Fruit fly (Drosophila melanogaster) whole organism, prepupa: ENCODE measurements around the gene CG11456.
A peak's percentile ranks its signal among the peaks of the same experiment; 100 is the strongest.

Experiments used
- Blimp-1 ChIP-seq: fragments of 200-800 bp; sonication (Bioruptor generic); optimal IDR thresholded peaks from 3 replicates; lab custom pipeline; 2017; ENCODE audit warnings: missing biosample characterization, missing genetic modification characterization, mild to moderate bottlenecking, moderate library complexity, missing genetic modification reagents
- CG10631 ChIP-seq: fragments of 200-800 bp; sonication (Bioruptor generic); optimal IDR thresholded peaks from 2 replicates; lab custom pipeline; 2016; ENCODE audit warnings: missing biosample characterization, missing genetic modification characterization
- CG11294 ChIP-seq: fragments of 200-800 bp; sonication (Bioruptor generic); IDR thresholded peaks from 2 replicates; pipeline ENCODE4 v1.3.6; 2022; ENCODE audit warnings: missing biosample characterization, missing genetic modification characterization
- CG11902 ChIP-seq: fragments of 200-800 bp; sonication (Bioruptor generic); optimal IDR thresholded peaks from 3 replicates; lab custom pipeline; 2016; ENCODE audit warnings: missing biosample characterization, missing genetic modification characterization
- CG1621 ChIP-seq: fragments of 200-800 bp; sonication (Bioruptor generic); optimal IDR thresholded peaks from 3 replicates; lab custom pipeline; 2018; ENCODE audit warnings: missing biosample characterization, mild to moderate bottlenecking, missing genetic modification characterization
- CG16779 ChIP-seq: fragments of 200-800 bp; sonication (Bioruptor generic); optimal IDR thresholded peaks from 3 replicates; lab custom pipeline; 2017; ENCODE audit warnings: missing biosample characterization, mild to moderate bottlenecking, missing genetic modification characterization
- CG3032 ChIP-seq: fragments of 200-800 bp; optimal IDR thresholded peaks from 2 replicates; lab custom pipeline; 2019; ENCODE audit warnings: missing biosample characterization, mild to moderate bottlenecking, missing genetic modification characterization, moderate library complexity
- CG31627 ChIP-seq: fragments of 200-800 bp; sonication (Bioruptor generic); optimal IDR thresholded peaks from 3 replicates; lab custom pipeline; 2016; ENCODE audit warnings: missing biosample characterization, missing genetic modification characterization
- CG32006 ChIP-seq: fragments of 200-800 bp; sonication (Bioruptor generic); optimal IDR thresholded peaks from 3 replicates; lab custom pipeline; 2017; ENCODE audit warnings: missing biosample characterization, mild to moderate bottlenecking, missing genetic modification characterization
- CG34406 ChIP-seq: fragments of 200-800 bp; sonication (Bioruptor generic); optimal IDR thresholded peaks from 3 replicates; lab custom pipeline; 2016; ENCODE audit warnings: missing biosample characterization, missing genetic modification characterization
- CG3919 ChIP-seq: fragments of 200-800 bp; sonication (Bioruptor generic); optimal IDR thresholded peaks from 3 replicates; lab custom pipeline; 2016; ENCODE audit warnings: missing biosample characterization, missing genetic modification characterization
- CG6163 ChIP-seq: fragments of 200-800 bp; sonication (Bioruptor generic); IDR thresholded peaks from 3 replicates; pipeline ENCODE4 v1.3.6; 2022; ENCODE audit warnings: missing biosample characterization, missing genetic modification characterization
- CG6276 ChIP-seq: fragments of 200-800 bp; sonication (Bioruptor generic); optimal IDR thresholded peaks from 2 replicates; lab custom pipeline; 2017; ENCODE audit warnings: missing biosample characterization, mild to moderate bottlenecking, missing genetic modification characterization
- CG6808 ChIP-seq: fragments of 200-800 bp; sonication (Bioruptor generic); optimal IDR thresholded peaks from 3 replicates; lab custom pipeline; 2017; ENCODE audit warnings: missing biosample characterization, missing genetic modification characterization, mild to moderate bottlenecking, moderate library complexity, missing genetic modification reagents
- CG8119 ChIP-seq: fragments of 200-800 bp; sonication (Bioruptor generic); IDR thresholded peaks from 3 replicates; pipeline ENCODE4 v1.3.6; 2022; ENCODE audit warnings: missing biosample characterization, missing genetic modification characterization
- Eip75B ChIP-seq: fragments of 200-800 bp; sonication (Bioruptor generic); optimal IDR thresholded peaks from 3 replicates; lab custom pipeline; 2016; ENCODE audit warnings: missing biosample characterization, missing genetic modification characterization
- Eip78C ChIP-seq: fragments of 200-800 bp; sonication (Bioruptor generic); peaks from one replicate; lab custom pipeline; 2016; ENCODE audit warnings: missing biosample characterization, missing genetic modification characterization
- Hr39 ChIP-seq: fragments of 200-800 bp; sonication (Bioruptor generic); optimal IDR thresholded peaks from 2 replicates; lab custom pipeline; 2016; ENCODE audit warnings: missing biosample characterization, missing genetic modification characterization
- Hr4 ChIP-seq: fragments of 200-800 bp; sonication (Bioruptor generic); optimal IDR thresholded peaks from 3 replicates; lab custom pipeline; 2016; ENCODE audit warnings: missing biosample characterization, missing genetic modification characterization
- Sox102F ChIP-seq: fragments of 200-800 bp; sonication (Bioruptor generic); optimal IDR thresholded peaks from 2 replicates; lab custom pipeline; 2016; ENCODE audit warnings: missing biosample characterization, mild to moderate bottlenecking, missing genetic modification characterization
- Sox14 ChIP-seq: fragments of 200-800 bp; sonication (Bioruptor generic); optimal IDR thresholded peaks from 3 replicates; lab custom pipeline; 2016; ENCODE audit warnings: missing biosample characterization, missing genetic modification characterization
- Sox15 ChIP-seq: fragments of 200-800 bp; sonication (Bioruptor generic); optimal IDR thresholded peaks from 3 replicates; lab custom pipeline; 2016; ENCODE audit warnings: missing biosample characterization, missing genetic modification characterization
- cyc ChIP-seq: fragments of 200-800 bp; sonication (Bioruptor generic); optimal IDR thresholded peaks from 3 replicates; lab custom pipeline; 2016; ENCODE audit warnings: missing biosample characterization, missing genetic modification characterization
- dsx ChIP-seq: fragments of 200-800 bp; optimal IDR thresholded peaks from 3 replicates; lab custom pipeline; 2019; ENCODE audit warnings: missing biosample characterization, mild to moderate bottlenecking, missing genetic modification characterization, moderate library complexity; ENCODE audit not compliant: poor library complexity, severe bottlenecking
- eg ChIP-seq: fragments of 200-800 bp; sonication (Bioruptor generic); IDR thresholded peaks from 3 replicates; pipeline ENCODE4 v1.3.6; 2022; ENCODE audit warnings: missing biosample characterization, missing genetic modification characterization
- esn ChIP-seq: fragments of 200-800 bp; sonication (Bioruptor generic); optimal IDR thresholded peaks from 2 replicates; lab custom pipeline; 2016; ENCODE audit warnings: missing biosample characterization, mild to moderate bottlenecking, missing genetic modification characterization, moderate library complexity
- fd85E ChIP-seq: fragments of 200-800 bp; sonication (Bioruptor generic); optimal IDR thresholded peaks from 3 replicates; lab custom pipeline; 2016; ENCODE audit warnings: missing biosample characterization, missing genetic modification characterization
- fkh ChIP-seq: fragments of 200-800 bp; sonication (Bioruptor generic); optimal IDR thresholded peaks from 3 replicates; lab custom pipeline; 2017; ENCODE audit warnings: missing biosample characterization, mild to moderate bottlenecking, missing genetic modification characterization, moderate library complexity
- lz ChIP-seq: fragments of 200-800 bp; sonication (Bioruptor generic); optimal IDR thresholded peaks from 3 replicates; lab custom pipeline; 2016; ENCODE audit warnings: missing biosample characterization, missing genetic modification characterization
- net ChIP-seq: fragments of 200-800 bp; sonication (Bioruptor generic); optimal IDR thresholded peaks from 3 replicates; lab custom pipeline; 2016; ENCODE audit warnings: missing biosample characterization, missing genetic modification characterization
- pdm3 ChIP-seq: fragments of 200-800 bp; sonication (Bioruptor generic); optimal IDR thresholded peaks from 3 replicates; lab custom pipeline; 2016; ENCODE audit warnings: missing biosample characterization, missing genetic modification characterization
- spab ChIP-seq: fragments of 200-800 bp; sonication (Bioruptor generic); optimal IDR thresholded peaks from 2 replicates; lab custom pipeline; 2017; ENCODE audit warnings: missing biosample characterization, mild to moderate bottlenecking, missing genetic modification characterization, missing genetic modification reagents
- ss ChIP-seq, 2 experiments: fragments of 200-800 bp; sonication (Bioruptor generic); optimal IDR thresholded peaks; 2 replicates in 1 of 2; 3 replicates in 1 of 2; lab custom pipeline; 2017 to 2018; ENCODE audit warnings: mild to moderate bottlenecking in 2 of 2, missing biosample characterization in 2 of 2, missing genetic modification characterization in 2 of 2, moderate library complexity in 1 of 2
- svp ChIP-seq: fragments of 200-800 bp; sonication (Bioruptor generic); peaks from one replicate; lab custom pipeline; 2016; ENCODE audit warnings: missing biosample characterization, missing genetic modification characterization

CG11456 gene

dm6 chr3L:20809088-20809999, 32.4 kb upstream of the CG11456 start, which contains the start of the genes CG3634 and HIPP1:
TSS of gene CG3634 (minus strand) at chr3L:20809272.
TSS of gene HIPP1 (plus strand) at chr3L:20809669.
- TF ChIP-seq esn (peak; percentile 37), CG3032 (tag; lab: Kevin White, UChicago) (peak; percentile 10), net (GFP tag; lab: Kevin White, UChicago) (no peak), cyc (GFP tag; lab: Kevin White, UChicago) (no peak), CG1621 (tag; lab: Kevin White, UChicago) (peak; percentile 60), CG6808 (GFP tag; lab: Kevin White, UChicago) (no peak), CG34406 (no peak), lz (GFP tag; lab: Kevin White, UChicago) (no peak), CG8119 (no peak), Eip78C (no peak), Sox14 (GFP tag; lab: Kevin White, UChicago) (no peak), CG11294 (GFP tag; lab: Robert Waterston, UW) (no peak), spab (GFP tag; lab: Kevin White, UChicago) (no peak)

- no peak for TF ChIP-seq CG1621 (tag; lab: Kevin White, UChicago)
- no peak for TF ChIP-seq Sox15 (GFP tag; lab: Kevin White, UChicago)
- TF ChIP-seq esn = peak; percentile 21
- TF ChIP-seq eg (GFP tag; lab: Robert Waterston, UW) = no peak
- peak; percentile 2 for TF ChIP-seq CG31627 (GFP tag; lab: Kevin White, UChicago)
Measured at dm6 chr3L:20815666-20816375, 26.0 kb upstream of the CG11456 start, which contains the start of the genes CG3618 and Pka-R1. TSS of gene CG3618 (minus strand) at chr3L:20816075. TSS of gene Pka-R1 (plus strand) at chr3L:20816118.

- TF ChIP-seq Eip75B (GFP tag; lab: Kevin White, UChicago) (no peak), CG32006 (GFP tag; lab: Kevin White, UChicago) (no peak), CG1621 (tag; lab: Kevin White, UChicago) (no peak), CG10631 (GFP tag; lab: Kevin White, UChicago) (no peak), CG3032 (tag; lab: Kevin White, UChicago) (no peak), CG6276 (GFP tag; lab: Kevin White, UChicago) (no peak)
Measured at dm6 chr3L:20817927-20818326, 23.9 kb upstream of the CG11456 start, which contains the start of gene Mst77F. TSS of gene Mst77F (minus strand) at chr3L:20818027.

- TF ChIP-seq CG8119 (no peak), pdm3 (no peak), CG16779 (tag; lab: Kevin White, UChicago) (no peak), Blimp-1 (GFP tag; lab: Kevin White, UChicago) (peak; percentile 40), net (GFP tag; lab: Kevin White, UChicago) (no peak), ss (GFP tag; optimal IDR thresholded peaks at IDR 0.05; lab: Kevin White, UChicago) (no peak), CG31627 (GFP tag; lab: Kevin White, UChicago) (no peak), fkh (GFP tag; lab: Kevin White, UChicago) (no peak), spab (GFP tag; lab: Kevin White, UChicago) (no peak), lz (GFP tag; lab: Kevin White, UChicago) (no peak), CG6163 (GFP tag; lab: Robert Waterston, UW) (no peak), cyc (GFP tag; lab: Kevin White, UChicago) (no peak), CG32006 (GFP tag; lab: Kevin White, UChicago) (no peak), Sox102F (GFP tag; lab: Kevin White, UChicago) (no peak), CG3919 (GFP tag; lab: Kevin White, UChicago) (no peak), esn (no peak), Hr39 (GFP tag; lab: Kevin White, UChicago) (no peak), svp (GFP tag; lab: Kevin White, UChicago) (peak; percentile 33), CG11902 (GFP tag; lab: Kevin White, UChicago) (no peak), Hr4 (GFP tag; lab: Kevin White, UChicago) (peak; percentile 34), dsx (GFP tag; lab: Kevin White, UChicago) (no peak), fd85E (GFP tag; lab: Kevin White, UChicago) (no peak), CG6808 (GFP tag; lab: Kevin White, UChicago) (no peak)
Measured at dm6 chr3L:20823206-20823803, 18.5 kb upstream of the CG11456 start.
